Worm (Caenorhabditis elegans): ENCODE data around the gene F54D12.10.

DNA sequence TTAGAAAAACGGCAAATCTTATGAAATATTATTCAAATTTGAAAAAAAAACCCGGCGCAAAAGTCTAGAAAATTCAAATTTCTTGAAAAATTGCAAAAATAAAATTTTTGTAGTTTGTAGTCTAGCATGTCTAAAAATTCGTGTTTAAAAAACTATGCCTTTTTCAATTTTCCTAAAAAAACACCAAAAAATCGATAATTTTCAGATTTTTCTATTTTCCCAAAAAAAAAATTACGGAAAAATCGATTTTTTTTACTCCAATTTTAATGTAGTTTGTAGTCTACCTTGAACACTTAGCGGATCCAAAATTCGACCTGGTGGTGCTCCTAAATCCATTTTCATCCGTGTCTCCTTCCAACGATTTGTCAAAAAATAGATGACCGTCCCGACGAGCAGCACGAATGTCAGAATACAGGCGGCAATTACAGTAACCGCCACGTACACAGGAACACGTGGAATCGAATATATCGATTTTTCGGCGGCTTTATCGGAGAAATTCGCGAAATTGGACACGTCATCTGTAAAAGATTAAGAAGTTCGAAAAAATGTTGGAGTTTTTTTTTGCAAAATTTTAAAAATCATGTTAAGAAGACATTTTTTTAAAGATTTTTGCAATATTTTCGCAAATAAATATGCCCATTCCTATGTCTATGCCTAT is 42.8 kb upstream of the F54D12.10 start:
- TF ChIP-seq attf-6 (GFP tag; IDR thresholded peaks at IDR 0.05) (no peak), F49E8.2 (tag; optimal IDR thresholded peaks at IDR 0.05; ENCODE audit: insufficient read depth) (no peak), F37B4.10 (GFP tag; IDR thresholded peaks at IDR 0.05) (no peak), ztf-3 (GFP tag; optimal IDR thresholded peaks at IDR 0.05) (no peak), attf-3 (GFP tag; conservative IDR thresholded peaks at IDR 0.05) (no peak), sea-2 (GFP tag; IDR thresholded peaks at IDR 0.05) (no peak), ztf-28 (GFP tag; IDR thresholded peaks at IDR 0.05) (no peak), ccch-3 (GFP tag; optimal IDR thresholded peaks at IDR 0.05) (no peak), him-1 (tag; optimal IDR thresholded peaks at IDR 0.05) (no peak), nfya-1 (tag; optimal IDR thresholded peaks at IDR 0.05; ENCODE audit: borderline replicate concordance, insufficient read depth) (no peak), F10E7.11 (tag; optimal IDR thresholded peaks at IDR 0.05) (no peak), xnd-1 (tag; optimal IDR thresholded peaks at IDR 0.05) (no peak), F22D6.2 (tag; optimal IDR thresholded peaks at IDR 0.05) (no peak)

Measured in whole organism, young adult.